Worm (Caenorhabditis elegans) whole organism, L4 larva: Measurements from ENCODE around the gene Y41C4A.32.

Experiments used
- D1046.2 ChIP-seq: fragments of 200-800 bp; sonication (Bioruptor generic); IDR thresholded peaks from 2 replicates; pipeline ENCODE4 v1.3.6; 2022; ENCODE audit warnings: missing genetic modification characterization, missing compliant biosample characterization
- F10B5.3 ChIP-seq: sonication (generic microtip); optimal IDR thresholded peaks from 2 replicates; lab custom pipeline; 2016; ENCODE audit warnings: mild to moderate bottlenecking, missing genetic modification characterization, missing compliant biosample characterization
- F26F4.8 ChIP-seq: fragments of 200-800 bp; sonication (Bioruptor generic); conservative IDR thresholded peaks from 2 replicates; pipeline ENCODE4 v1.3.6; 2022; ENCODE audit warnings: missing genetic modification characterization, missing compliant biosample characterization
- F37D6.2 ChIP-seq: sonication (generic microtip); optimal IDR thresholded peaks from 2 replicates; lab custom pipeline; 2016; ENCODE audit warnings: mild to moderate bottlenecking, missing genetic modification characterization, missing compliant biosample characterization
- F44E2.7 ChIP-seq: fragments of 200-800 bp; sonication (Bioruptor generic); IDR thresholded peaks from 2 replicates; pipeline ENCODE4 v2.1.2; 2022; ENCODE audit warnings: missing genetic modification characterization, missing compliant biosample characterization
- R02D3.7 ChIP-seq: fragments of 150-350 bp; sonication (generic microtip); optimal IDR thresholded peaks from 3 replicates; lab custom pipeline; 2014; ENCODE audit warnings: missing biosample characterization, missing genetic modification characterization
- T20F7.1 ChIP-seq: fragments of 200-800 bp; sonication (Bioruptor generic); optimal IDR thresholded peaks from 2 replicates; lab custom pipeline; 2018; ENCODE audit warnings: mild to moderate bottlenecking, missing genetic modification characterization, missing compliant biosample characterization
- ZK337.2 ChIP-seq: fragments of 200-800 bp; sonication (Bioruptor generic); IDR thresholded peaks from 2 replicates; pipeline ENCODE4 v1.3.6; 2022; ENCODE audit warnings: missing genetic modification reagents, missing genetic modification characterization, missing compliant biosample characterization
- aha-1 ChIP-seq: fragments of 150-350 bp; peaks from one replicate; lab custom pipeline; 2014; ENCODE audit warnings: missing biosample characterization, missing genetic modification characterization
- aly-2 ChIP-seq: sonication (generic microtip); optimal IDR thresholded peaks from 2 replicates; lab custom pipeline; 2018; ENCODE audit warnings: missing biosample characterization, missing genetic modification characterization
- arid-1 ChIP-seq: fragments of 200-800 bp; sonication (Bioruptor generic); conservative IDR thresholded peaks from 2 replicates; pipeline ENCODE4 v1.3.6; 2022; ENCODE audit warnings: missing genetic modification reagents, missing genetic modification characterization, missing compliant biosample characterization
- ceh-44 ChIP-seq: fragments of 200-800 bp; sonication (Bioruptor generic); IDR thresholded peaks from 2 replicates; pipeline ENCODE4 v1.3.6; 2022; ENCODE audit warnings: missing genetic modification reagents, missing genetic modification characterization, missing compliant biosample characterization
- ctbp-1 ChIP-seq: fragments of 200-800 bp; sonication (Bioruptor generic); IDR thresholded peaks from 2 replicates; pipeline ENCODE4 v1.3.6; 2022; ENCODE audit warnings: missing genetic modification reagents, missing genetic modification characterization, missing compliant biosample characterization
- daf-8 ChIP-seq: fragments of 200-800 bp; sonication (Bioruptor generic); IDR thresholded peaks from 2 replicates; pipeline ENCODE4 v1.3.6; 2022; ENCODE audit warnings: missing genetic modification characterization, missing compliant biosample characterization
- dmd-6 ChIP-seq: fragments of 200-800 bp; sonication (Bioruptor generic); IDR thresholded peaks from 2 replicates; pipeline ENCODE4 v1.3.6; 2022; ENCODE audit warnings: missing genetic modification reagents, missing genetic modification characterization, missing compliant biosample characterization
- dmd-8 ChIP-seq: fragments of 200-800 bp; sonication (Bioruptor generic); IDR thresholded peaks from 2 replicates; pipeline ENCODE4 v1.3.6; 2022; ENCODE audit warnings: missing genetic modification characterization, missing compliant biosample characterization
- dmd-9 ChIP-seq: fragments of 200-800 bp; sonication (Bioruptor generic); IDR thresholded peaks from 2 replicates; pipeline ENCODE4 v1.3.6; 2022; ENCODE audit warnings: missing genetic modification reagents, missing genetic modification characterization, missing compliant biosample characterization
- dve-1 ChIP-seq: sonication (generic microtip); optimal IDR thresholded peaks from 2 replicates; lab custom pipeline; 2017; ENCODE audit warnings: antibody characterized with exemption, mild to moderate bottlenecking, missing genetic modification characterization, missing compliant biosample characterization; ENCODE audit not compliant: insufficient read depth
- hlh-11 ChIP-seq: fragments of 200-800 bp; sonication (Bioruptor generic); optimal IDR thresholded peaks from 2 replicates; lab custom pipeline; 2018; ENCODE audit warnings: mild to moderate bottlenecking, missing genetic modification characterization, missing compliant biosample characterization
- lin-1 ChIP-seq: fragments of 200-800 bp; sonication (Bioruptor generic); IDR thresholded peaks from 2 replicates; pipeline ENCODE4 v1.3.6; 2022; ENCODE audit warnings: missing genetic modification reagents, missing genetic modification characterization, missing compliant biosample characterization
- lin-15B ChIP-seq: fragments of 150-350 bp; sonication (generic microtip); optimal IDR thresholded peaks from 3 replicates; lab custom pipeline; 2014; ENCODE audit warnings: missing biosample characterization, missing genetic modification characterization
- lin-29 ChIP-seq: fragments of 200-800 bp; sonication (Bioruptor generic); IDR thresholded peaks from 2 replicates; pipeline ENCODE4 v1.3.6; 2022; ENCODE audit warnings: missing genetic modification reagents, missing genetic modification characterization, missing compliant biosample characterization
- madf-5 ChIP-seq, 2 experiments: fragments of 200-800 bp; sonication (Bioruptor generic); IDR thresholded peaks; 2 replicates each; pipeline ENCODE4 v1.3.6; 2022; ENCODE audit warnings: missing compliant biosample characterization in 2 of 2, missing genetic modification characterization in 2 of 2
- mep-1 ChIP-seq: fragments of 150-350 bp; sonication (generic microtip); optimal IDR thresholded peaks from 3 replicates; lab custom pipeline; 2014; ENCODE audit warnings: missing biosample characterization, missing genetic modification characterization
- mes-2 ChIP-seq: sonication (generic microtip); optimal IDR thresholded peaks from 2 replicates; lab custom pipeline; 2016; ENCODE audit warnings: missing genotype, mild to moderate bottlenecking, missing genetic modification characterization, missing compliant biosample characterization; ENCODE audit not compliant: poor library complexity, severe bottlenecking
- nhr-11 ChIP-seq: fragments of 150-350 bp; optimal IDR thresholded peaks from 2 replicates; lab custom pipeline; 2014; ENCODE audit warnings: missing biosample characterization, missing genetic modification characterization
- nhr-25 ChIP-seq: sonication (generic microtip); optimal IDR thresholded peaks from 2 replicates; lab custom pipeline; 2017; ENCODE audit warnings: missing genetic modification characterization, mild to moderate bottlenecking, missing compliant biosample characterization, antibody characterized with exemption, moderate library complexity, borderline replicate concordance; ENCODE audit not compliant: insufficient read depth
- nhr-42 ChIP-seq: fragments of 200-800 bp; sonication (Bioruptor generic); IDR thresholded peaks from 2 replicates; pipeline ENCODE4 v1.3.6; 2022; ENCODE audit warnings: missing genetic modification characterization, missing compliant biosample characterization
- nhr-76 ChIP-seq: fragments of 150-350 bp; optimal IDR thresholded peaks from 2 replicates; lab custom pipeline; 2014; ENCODE audit warnings: missing biosample characterization, missing genetic modification characterization
- rbr-2 ChIP-seq: sonication (generic microtip); optimal IDR thresholded peaks from 2 replicates; lab custom pipeline; 2016; ENCODE audit warnings: missing genotype, missing genetic modification characterization, missing compliant biosample characterization
- sdz-12 ChIP-seq: fragments of 200-800 bp; sonication (Bioruptor generic); optimal IDR thresholded peaks from 2 replicates; lab custom pipeline; 2018; ENCODE audit warnings: mild to moderate bottlenecking, missing genetic modification characterization, missing compliant biosample characterization
- set-16 ChIP-seq: fragments of 200-800 bp; sonication (Bioruptor generic); IDR thresholded peaks from 2 replicates; pipeline ENCODE4 v1.3.6; 2022; ENCODE audit warnings: missing genetic modification reagents, missing genetic modification characterization, missing compliant biosample characterization
- spr-1 ChIP-seq: sonication (generic microtip); optimal IDR thresholded peaks from 2 replicates; lab custom pipeline; 2016; ENCODE audit warnings: mild to moderate bottlenecking, missing genetic modification characterization, missing compliant biosample characterization
- tra-1 ChIP-seq: fragments of 200-800 bp; sonication (Bioruptor generic); IDR thresholded peaks from 2 replicates; pipeline ENCODE4 v1.3.6; 2022; ENCODE audit warnings: missing genetic modification reagents, missing genetic modification characterization, missing compliant biosample characterization
- unc-130 ChIP-seq: sonication (generic microtip); optimal IDR thresholded peaks from 2 replicates; lab custom pipeline; 2016; ENCODE audit warnings: missing genetic modification reagents, missing genetic modification characterization, missing compliant biosample characterization
- unc-62 ChIP-seq, 3 experiments: fragments of 150-350 bp in 1 of 3; sonication (generic microtip); optimal IDR thresholded peaks in 2 of 3; peaks in 1 of 3; 1 replicate in 1 of 3; 2 replicates in 2 of 3; lab custom pipeline; 2014 to 2017; ENCODE audit warnings: missing biosample characterization in 3 of 3, missing genetic modification characterization in 3 of 3, missing genetic modification reagents in 3 of 3, missing genotype in 1 of 3
- zfp-3 ChIP-seq: fragments of 200-800 bp; sonication (Bioruptor generic); conservative IDR thresholded peaks from 2 replicates; pipeline ENCODE4 v1.3.6; 2022; ENCODE audit warnings: missing genetic modification reagents, missing genetic modification characterization, missing compliant biosample characterization
- zip-11 ChIP-seq: fragments of 200-800 bp; sonication (Bioruptor generic); IDR thresholded peaks from 2 replicates; pipeline ENCODE4 v1.3.6; 2022; ENCODE audit warnings: missing genetic modification characterization, missing compliant biosample characterization
- zip-2 ChIP-seq: fragments of 150-350 bp; optimal IDR thresholded peaks from 2 replicates; lab custom pipeline; 2014; ENCODE audit warnings: missing biosample characterization, missing genetic modification characterization
- ztf-7 ChIP-seq: fragments of 150-350 bp; optimal IDR thresholded peaks from 2 replicates; lab custom pipeline; 2014; ENCODE audit warnings: missing biosample characterization, missing genetic modification characterization

Gene Y41C4A.32

ce11 chrIII:11694506-11694947 is 27.0 kb upstream of the Y41C4A.32 start (continued):
- TF ChIP-seq mes-2 (tag; lab: Kevin White, UChicago) (no peak), unc-62 (GFP tag; optimal IDR thresholded peaks at IDR 0.05 in 1 of 2; lab: Kevin White, UChicago) (peak in 1 of 2 experiments; percentile 24), unc-62 (tag; optimal IDR thresholded peaks at IDR 0.05; lab: Kevin White, UChicago) (no peak), T20F7.1 (no peak), zfp-3 (GFP tag; lab: Robert Waterston, UW) (peak; percentile 58; the same call in 1 of the 2 replicates), nhr-25 (tag; lab: Kevin White, UChicago) (peak; percentile 36), F26F4.8 (0 out of 2 replicates have a peak, but pooled peaks have one; percentile 34), dmd-8 (GFP tag; lab: Robert Waterston, UW) (no peak), unc-130 (GFP tag; lab: Kevin White, UChicago) (no peak), dve-1 (tag; lab: Kevin White, UChicago) (peak; percentile 25), dmd-9 (0 out of 2 replicates have a peak, but pooled peaks have one; percentile 40), lin-15B (tag; lab: Kevin White, UChicago) (no peak), nhr-76 (tag; lab: Kevin White, UChicago) (no peak), lin-29 (no peak), lin-1 (GFP tag; lab: Robert Waterston, UW) (0 out of 2 replicates have a peak, but pooled peaks have one; percentile 11), F10B5.3 (no peak), nhr-42 (peak; percentile 48; the same call in 1 of the 2 replicates), hlh-11 (no peak), zip-11 (GFP tag; lab: Robert Waterston, UW) (no peak), spr-1 (tag; lab: Kevin White, UChicago) (no peak), aly-2 (tag; lab: Kevin White, UChicago) (no peak), nhr-11 (no peak), ZK337.2 (GFP tag; lab: Robert Waterston, UW) (no peak), daf-8 (GFP tag; lab: Robert Waterston, UW) (no peak), R02D3.7 (no peak), F44E2.7 (no peak), rbr-2 (no peak), sdz-12 (GFP tag; lab: Kevin White, UChicago) (no peak), D1046.2 (no peak), dmd-6 (no peak), mep-1 (tag; lab: Kevin White, UChicago) (no peak), ceh-44 (no peak), arid-1 (GFP tag; lab: Robert Waterston, UW) (peak; percentile 22; the same call in 1 of the 2 replicates), zip-2 (tag; lab: Kevin White, UChicago) (no peak), madf-5 (GFP tag; IDR thresholded peaks at IDR 0.05; lab: Robert Waterston, UW) (peak in 1 of 2 experiments; percentile 70; a peak in 1 of 4 replicates), set-16 (GFP tag; lab: Robert Waterston, UW) (no peak), ctbp-1 (GFP tag; lab: Robert Waterston, UW) (peak; percentile 68; the same call in 1 of the 2 replicates), F37D6.2 (no peak), tra-1 (GFP tag; lab: Robert Waterston, UW) (no peak)
- TF ChIP-seq, all 104 proteins: peak for 26

- TF ChIP-seq aha-1 (no peak), mes-2 (tag; lab: Kevin White, UChicago) (peak; percentile 12), ZK337.2 (GFP tag; lab: Robert Waterston, UW) (0 out of 2 replicates have a peak, but pooled peaks have one; percentile 3), ztf-7 (tag; lab: Kevin White, UChicago) (no peak)
- TF ChIP-seq, all 104 proteins: peak for 2
These were observed 26.5 kb upstream of the Y41C4A.32 start, which contains the start of gene Y41C4A.22 for ce11 chrIII:11694975-11695374. Gene Y41C4A.22 (plus strand): TSS chrIII:11695275.
